Fruit fly (Drosophila melanogaster): Measurements from ENCODE around the gene CG45071.

The CG45071 gene

DNA sequence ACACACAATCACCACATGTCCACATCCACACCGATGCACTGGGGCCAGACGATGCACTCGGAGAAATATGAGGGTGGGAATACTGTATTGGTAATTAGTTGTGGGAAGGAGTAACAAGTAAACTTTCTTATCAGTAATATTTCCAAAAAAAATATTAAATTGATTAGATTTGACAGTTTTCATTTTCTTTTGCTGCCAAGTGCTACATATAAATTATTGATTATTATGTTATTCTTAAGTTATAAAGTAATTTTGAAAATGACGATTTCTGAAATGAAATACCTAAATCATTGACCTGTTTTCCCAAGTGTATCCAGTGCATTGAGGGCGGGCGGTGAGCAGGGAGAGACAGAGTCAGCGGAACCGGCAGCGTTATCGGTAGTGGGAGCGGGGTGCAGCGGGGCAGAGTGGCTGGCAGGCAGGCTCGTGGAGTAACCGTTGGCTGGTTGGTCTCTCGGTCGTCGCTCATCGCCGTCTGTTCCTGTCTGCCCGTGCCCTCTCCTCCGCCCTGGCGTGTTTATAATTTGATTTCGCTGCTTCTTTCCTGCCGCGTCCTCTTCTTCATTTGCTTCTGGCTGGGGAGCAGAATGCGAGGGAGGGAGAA is 2.2 kb downstream of the CG45071 start (continued):
- no peak for TF ChIP-seq Taf1 (GFP tag; IDR thresholded peaks at IDR 0.05)
- TF ChIP-seq CG6683 (GFP tag; optimal IDR thresholded peaks at IDR 0.05): peak; percentile 3
- TF ChIP-seq Drgx (GFP tag; IDR thresholded peaks at IDR 0.05): peak; percentile 87
- TF ChIP-seq CG8388 (GFP tag; optimal IDR thresholded peaks at IDR 0.05): peak; percentile 69
- no peak for TF ChIP-seq dan (GFP tag; IDR thresholded peaks at IDR 0.05)
- no peak for TF ChIP-seq Tbp (GFP tag; optimal IDR thresholded peaks at IDR 0.05)
- TF ChIP-seq CG4707 (GFP tag; optimal IDR thresholded peaks at IDR 0.05): no peak
- TF ChIP-seq Hand (GFP tag; optimal IDR thresholded peaks at IDR 0.05): peak; percentile 26
- peak; percentile 10 for TF ChIP-seq Hsf (GFP tag; optimal IDR thresholded peaks at IDR 0.05)
- no peak for TF ChIP-seq seq (GFP tag; IDR thresholded peaks at IDR 0.05)
- TF ChIP-seq CG5953 (GFP tag; IDR thresholded peaks at IDR 0.05): no peak
- no peak for TF ChIP-seq Ada2b (GFP tag; IDR thresholded peaks at IDR 0.05)
- no peak for TF ChIP-seq Rfx (GFP tag; IDR thresholded peaks at IDR 0.05)
- TF ChIP-seq Atf6 (GFP tag; IDR thresholded peaks at IDR 0.05): no peak
- TF ChIP-seq Dfd (GFP tag; optimal IDR thresholded peaks at IDR 0.05): no peak

DNA sequence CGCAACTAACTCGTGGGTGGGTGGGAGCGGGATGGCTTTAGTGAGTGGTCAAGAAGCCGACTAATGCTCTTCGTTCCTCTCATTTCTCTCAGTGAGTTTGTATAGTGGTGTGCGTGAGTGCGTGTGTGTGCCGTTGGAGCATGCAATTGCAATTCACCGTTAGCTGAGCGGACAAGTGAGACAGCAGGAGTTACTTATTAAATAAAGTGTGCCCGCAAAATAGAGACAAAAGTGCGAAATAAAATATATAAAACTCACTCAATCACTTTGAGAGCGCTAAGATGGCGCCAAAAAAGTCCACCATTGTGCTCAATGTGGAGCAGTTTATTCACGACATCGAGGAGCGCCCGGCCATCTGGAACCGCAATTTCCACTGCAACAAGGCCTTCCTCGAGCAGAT is 2.8 kb downstream of the CG45071 start:
- TF ChIP-seq CG3281 (GFP tag; optimal IDR thresholded peaks at IDR 0.05): no peak
- TF ChIP-seq z (GFP tag; IDR thresholded peaks at IDR 0.05): peak; percentile 37; the same call in 1 of the 3 replicates

DNA sequence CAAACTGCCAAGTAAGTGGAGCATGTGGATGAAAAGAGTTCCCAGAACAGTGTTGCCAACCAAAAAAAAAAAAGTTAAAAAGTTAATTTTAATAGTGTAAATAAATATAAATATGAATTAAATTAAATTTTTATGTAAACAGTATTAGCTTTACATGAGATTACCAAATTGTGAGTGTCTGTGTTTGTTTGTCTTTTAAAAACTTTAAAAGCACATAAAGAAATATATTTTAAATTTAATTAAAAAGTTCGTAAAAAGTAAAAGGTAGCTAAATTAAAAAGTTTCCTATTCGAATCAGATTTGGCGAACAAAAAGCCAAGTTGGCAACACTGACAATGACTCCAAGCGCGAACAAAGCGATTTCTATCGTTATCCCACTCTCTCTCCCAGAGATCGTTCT is 3.3 kb downstream of the CG45071 start:
- TF ChIP-seq Ets65A (GFP tag) (peak; percentile 20), caup (GFP tag; optimal IDR thresholded peaks at IDR 0.05; ENCODE audit: severe bottlenecking) (no peak), aop (GFP tag; IDR thresholded peaks at IDR 0.05) (no peak), CoRest (tag; optimal IDR thresholded peaks at IDR 0.05) (no peak), CG42726 (GFP tag; IDR thresholded peaks at IDR 0.05; ENCODE audit: partially characterized antibody) (no peak), Sry-β (GFP tag; optimal IDR thresholded peaks at IDR 0.05) (peak; percentile 68), Bdp1 (GFP tag; optimal IDR thresholded peaks at IDR 0.05) (no peak), Antp (GFP tag; optimal IDR thresholded peaks at IDR 0.05) (no peak), CG18262 (tag; optimal IDR thresholded peaks at IDR 0.05) (peak; percentile 12), Max (GFP tag; optimal IDR thresholded peaks at IDR 0.05) (no peak), CG17568 (GFP tag; optimal IDR thresholded peaks at IDR 0.05) (no peak), CG34224 (GFP tag; IDR thresholded peaks at IDR 0.05; ENCODE audit: partially characterized antibody) (no peak)

DNA sequence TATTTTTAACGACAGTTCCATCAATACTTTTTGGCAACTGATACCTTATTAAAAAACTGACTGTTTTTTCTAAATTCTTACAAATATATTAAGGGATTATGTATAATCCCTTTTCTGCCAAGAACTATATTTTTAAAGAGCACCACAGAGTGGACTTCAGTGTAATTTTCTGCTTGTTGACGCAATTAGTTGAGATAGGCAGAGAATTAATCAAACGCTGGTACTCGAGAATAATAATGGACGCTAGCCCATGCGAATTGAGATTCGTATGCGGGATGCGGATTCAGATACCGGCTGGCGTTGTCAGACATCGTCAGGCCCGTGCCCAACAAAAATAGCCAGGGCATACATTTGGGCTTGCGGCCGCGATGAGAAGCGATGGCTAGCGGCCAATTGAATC is 7.6 kb downstream of the CG45071 start, which contains the start of gene CG13458:
Gene CG13458 (plus strand): TSS at position 301 of the 400 bp plus-strand sequence.
- TF ChIP-seq Antp (GFP tag; optimal IDR thresholded peaks at IDR 0.05) (no peak), ab (GFP tag; optimal IDR thresholded peaks at IDR 0.05) (no peak), CG6765 (GFP tag; optimal IDR thresholded peaks at IDR 0.05) (no peak)

DNA sequence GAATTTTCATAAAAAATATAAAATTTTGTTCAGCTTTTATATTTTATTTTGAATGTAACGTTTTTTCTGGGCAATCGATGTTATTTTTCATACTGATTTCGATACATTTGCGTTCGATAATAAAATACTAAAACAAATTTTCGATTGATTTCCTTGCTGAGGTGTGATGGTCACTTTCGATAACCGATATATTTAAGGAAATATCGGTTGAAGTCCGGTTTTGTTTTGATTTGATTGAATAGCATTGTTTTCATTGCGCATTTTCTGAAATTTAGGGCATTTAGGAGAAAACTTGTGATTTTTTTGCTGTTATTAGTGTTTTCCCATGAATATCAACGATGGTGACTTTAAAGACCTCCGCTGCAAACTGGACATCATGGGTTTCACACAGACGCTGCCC is 10.9 kb downstream of the CG45071 start, which contains the start of gene Cep135:
Gene Cep135 (plus strand): TSS at position 202 of the 400 bp plus-strand sequence.
- TF ChIP-seq lov (optimal IDR thresholded peaks at IDR 0.05): no peak
- no peak for TF ChIP-seq lov (GFP tag; IDR thresholded peaks at IDR 0.05)
- TF ChIP-seq CG15601 (tag; optimal IDR thresholded peaks at IDR 0.05): peak; percentile 100
- TF ChIP-seq Lpt (GFP tag; optimal IDR thresholded peaks at IDR 0.05): no peak
- TF ChIP-seq CG5953 (GFP tag; IDR thresholded peaks at IDR 0.05): no peak
- TF ChIP-seq amos (GFP tag; IDR thresholded peaks at IDR 0.05; ENCODE audit: partially characterized antibody): peak; percentile 80; the same call in 1 of the 2 replicates
- TF ChIP-seq CG9797 (GFP tag; optimal IDR thresholded peaks at IDR 0.05): peak; percentile 50
- peak; percentile 80 for TF ChIP-seq CG10267 (tag; optimal IDR thresholded peaks at IDR 0.05)
- peak; percentile 85 for TF ChIP-seq hb (GFP tag; IDR thresholded peaks at IDR 0.05; ENCODE audit: partially characterized antibody)
- peak; percentile 90 for TF ChIP-seq Dref (GFP tag; IDR thresholded peaks at IDR 0.05)
- TF ChIP-seq Ets97D (GFP tag; optimal IDR thresholded peaks at IDR 0.05): peak; percentile 23
- no peak for TF ChIP-seq CG4730 (GFP tag; IDR thresholded peaks at IDR 0.05)
- TF ChIP-seq nom (GFP tag; optimal IDR thresholded peaks at IDR 0.05): peak; percentile 0
- peak; percentile 36 for TF ChIP-seq CG4617 (GFP tag; optimal IDR thresholded peaks at IDR 0.05; ENCODE audit: borderline replicate concordance)
- peak; percentile 92 for TF ChIP-seq ato (GFP tag; IDR thresholded peaks at IDR 0.05; ENCODE audit: partially characterized antibody)
- no peak for TF ChIP-seq wdn (GFP tag; IDR thresholded peaks at IDR 0.05)

Measured in whole organism, embryonic.